Fruit fly (Drosophila melanogaster) whole organism, embryonic: ENCODE measurements around the gene CG14196.

Source experiments
- Abd-B ChIP-seq: fragments of 200-800 bp; sonication (Bioruptor generic); optimal IDR thresholded peaks from 2 replicates; lab custom pipeline; 2018; ENCODE audit warnings: missing biosample characterization, mild to moderate bottlenecking, missing genetic modification characterization, moderate library complexity
- CG10209 ChIP-seq: fragments of 200-800 bp; sonication (Bioruptor generic); optimal IDR thresholded peaks from 3 replicates; lab custom pipeline; 2017; ENCODE audit warnings: missing biosample characterization, mild to moderate bottlenecking, missing genetic modification characterization, missing genetic modification reagents
- CG10267 ChIP-seq: fragments of 200-800 bp; sonication (Bioruptor generic); optimal IDR thresholded peaks from 2 replicates; lab custom pipeline; 2018; ENCODE audit warnings: missing biosample characterization, mild to moderate bottlenecking, missing genetic modification characterization, moderate library complexity
- CG11504 ChIP-seq: fragments of 200-800 bp; sonication (Bioruptor generic); optimal IDR thresholded peaks from 3 replicates; lab custom pipeline; 2019; ENCODE audit warnings: missing biosample characterization, mild to moderate bottlenecking, missing genetic modification characterization, moderate library complexity
- CG12104 ChIP-seq: fragments of 200-800 bp; sonication (Bioruptor generic); optimal IDR thresholded peaks from 3 replicates; lab custom pipeline; 2016; ENCODE audit warnings: missing biosample characterization, missing genetic modification characterization
- CG12659 ChIP-seq: fragments of 200-800 bp; sonication (Bioruptor generic); optimal IDR thresholded peaks from 3 replicates; lab custom pipeline; 2017; ENCODE audit warnings: mild to moderate bottlenecking, missing biosample characterization, missing genetic modification reagents, missing genetic modification characterization
- CG13287 ChIP-seq: fragments of 200-800 bp; sonication (Bioruptor generic); IDR thresholded peaks from 2 replicates; pipeline ENCODE4 v1.3.6; 2022; ENCODE audit warnings: missing biosample characterization, missing genetic modification characterization; ENCODE audit not compliant: partially characterized antibody
- CG13296 ChIP-seq: fragments of 200-800 bp; sonication (Bioruptor generic); optimal IDR thresholded peaks from 3 replicates; lab custom pipeline; 2018; ENCODE audit warnings: missing biosample characterization, mild to moderate bottlenecking, missing genetic modification characterization
- CG13424 ChIP-seq: fragments of 200-800 bp; sonication (Bioruptor generic); optimal IDR thresholded peaks from 2 replicates; lab custom pipeline; 2019; ENCODE audit warnings: missing biosample characterization, mild to moderate bottlenecking, missing genetic modification characterization, moderate library complexity
- CG14710 ChIP-seq: fragments of 200-800 bp; sonication (Bioruptor generic); optimal IDR thresholded peaks from 3 replicates; lab custom pipeline; 2019; ENCODE audit warnings: missing biosample characterization, mild to moderate bottlenecking, missing genetic modification characterization, moderate library complexity
- CG15696 ChIP-seq: fragments of 200-800 bp; sonication (Bioruptor generic); optimal IDR thresholded peaks from 2 replicates; lab custom pipeline; 2019; ENCODE audit warnings: missing biosample characterization, mild to moderate bottlenecking, missing genetic modification characterization, moderate library complexity
- CG1603 ChIP-seq: fragments of 200-800 bp; sonication (Bioruptor generic); optimal IDR thresholded peaks from 2 replicates; lab custom pipeline; 2019; ENCODE audit warnings: missing biosample characterization, mild to moderate bottlenecking, missing genetic modification characterization, moderate library complexity
- CG18262 ChIP-seq: fragments of 200-800 bp; optimal IDR thresholded peaks from 3 replicates; lab custom pipeline; 2019; ENCODE audit warnings: missing biosample characterization, mild to moderate bottlenecking, missing genetic modification characterization, moderate library complexity
- CG2678 ChIP-seq: fragments of 200-800 bp; sonication (Bioruptor generic); optimal IDR thresholded peaks from 3 replicates; lab custom pipeline; 2019; ENCODE audit warnings: missing biosample characterization, mild to moderate bottlenecking, missing genetic modification characterization, moderate library complexity
- CG3281 ChIP-seq: fragments of 200-800 bp; sonication (Bioruptor generic); optimal IDR thresholded peaks from 3 replicates; lab custom pipeline; 2017; ENCODE audit warnings: missing biosample characterization, mild to moderate bottlenecking, missing genetic modification characterization
- CG34422 ChIP-seq: fragments of 200-800 bp; sonication (Bioruptor generic); IDR thresholded peaks from 3 replicates; pipeline ENCODE4 v1.3.6; 2022; ENCODE audit warnings: missing biosample characterization, missing genetic modification characterization
- CG9609 ChIP-seq: fragments of 200-800 bp; sonication (Bioruptor generic); optimal IDR thresholded peaks from 3 replicates; lab custom pipeline; 2016; ENCODE audit warnings: missing biosample characterization, missing genetic modification characterization
- CG9727 ChIP-seq: fragments of 200-800 bp; sonication (Bioruptor generic); optimal IDR thresholded peaks from 3 replicates; lab custom pipeline; 2017; ENCODE audit warnings: missing biosample characterization, mild to moderate bottlenecking, missing genetic modification characterization
- CG9797 ChIP-seq: fragments of 200-800 bp; sonication (Bioruptor generic); optimal IDR thresholded peaks from 3 replicates; lab custom pipeline; 2018; ENCODE audit warnings: missing biosample characterization, mild to moderate bottlenecking, missing genetic modification characterization
- CG9932 ChIP-seq: fragments of 200-800 bp; sonication (Bioruptor generic); IDR thresholded peaks from 2 replicates; pipeline ENCODE4 v1.3.6; 2022; ENCODE audit warnings: missing biosample characterization, missing genetic modification characterization
- Fer1 ChIP-seq: fragments of 200-800 bp; sonication (Bioruptor generic); optimal IDR thresholded peaks from 2 replicates; lab custom pipeline; 2017; ENCODE audit warnings: missing biosample characterization, mild to moderate bottlenecking, missing genetic modification characterization
- GATAe ChIP-seq: fragments of 200-800 bp; sonication (Bioruptor generic); conservative IDR thresholded peaks from 2 replicates; pipeline ENCODE4 v1.3.6; 2022; ENCODE audit warnings: missing biosample characterization, missing genetic modification characterization
- Hand ChIP-seq: fragments of 200-800 bp; sonication (Bioruptor generic); optimal IDR thresholded peaks from 2 replicates; lab custom pipeline; 2017; ENCODE audit warnings: mild to moderate bottlenecking, missing biosample characterization, missing genetic modification reagents, missing genetic modification characterization
- HmgZ ChIP-seq: fragments of 200-800 bp; sonication (Bioruptor generic); optimal IDR thresholded peaks from 2 replicates; lab custom pipeline; 2018; ENCODE audit warnings: missing biosample characterization, mild to moderate bottlenecking, missing genetic modification characterization
- Hsf ChIP-seq: fragments of 200-800 bp; sonication (Bioruptor generic); optimal IDR thresholded peaks from 3 replicates; lab custom pipeline; 2016; ENCODE audit warnings: missing biosample characterization, missing genetic modification characterization
- Lhr ChIP-seq: fragments of 200-800 bp; sonication (Bioruptor generic); optimal IDR thresholded peaks from 3 replicates; lab custom pipeline; 2017; ENCODE audit warnings: mild to moderate bottlenecking, missing biosample characterization, missing genetic modification reagents, missing genetic modification characterization
- MESR4 ChIP-seq: fragments of 200-800 bp; sonication (Bioruptor generic); optimal IDR thresholded peaks from 2 replicates; lab custom pipeline; 2018; ENCODE audit warnings: missing biosample characterization, mild to moderate bottlenecking, missing genetic modification characterization, moderate library complexity
- Max ChIP-seq: fragments of 200-800 bp; sonication (Bioruptor generic); optimal IDR thresholded peaks from 2 replicates; lab custom pipeline; 2016; ENCODE audit warnings: missing biosample characterization, mild to moderate bottlenecking, missing genetic modification characterization
- Pdp1 ChIP-seq, 2 experiments: fragments of 200-800 bp; sonication (Bioruptor generic); optimal IDR thresholded peaks; 3 replicates each; lab custom pipeline; 2016; ENCODE audit warnings: missing biosample characterization in 2 of 2, missing genetic modification characterization in 2 of 2, mild to moderate bottlenecking in 1 of 2, moderate library complexity in 1 of 2
- Rfx ChIP-seq: fragments of 200-800 bp; sonication (Bioruptor generic); IDR thresholded peaks from 2 replicates; pipeline ENCODE4 v1.3.6; 2022; ENCODE audit warnings: missing biosample characterization, missing genetic modification characterization
- Side ChIP-seq: fragments of 200-800 bp; sonication (Bioruptor generic); optimal IDR thresholded peaks from 2 replicates; lab custom pipeline; 2016; ENCODE audit warnings: missing biosample characterization, missing genetic modification characterization
- Sox100B ChIP-seq: fragments of 200-800 bp; sonication (Bioruptor generic); optimal IDR thresholded peaks from 3 replicates; lab custom pipeline; 2018; ENCODE audit warnings: missing biosample characterization, mild to moderate bottlenecking, missing genetic modification characterization
- ap ChIP-seq: fragments of 200-800 bp; sonication (Bioruptor generic); IDR thresholded peaks from 2 replicates; pipeline ENCODE4 v1.3.6; 2022; ENCODE audit warnings: missing biosample characterization, missing genetic modification characterization
- bab2 ChIP-seq: fragments of 200-800 bp; sonication (Bioruptor generic); optimal IDR thresholded peaks from 2 replicates; lab custom pipeline; 2016; ENCODE audit warnings: missing biosample characterization, missing genetic modification characterization
- dm ChIP-seq: fragments of 200-800 bp; sonication (Bioruptor generic); optimal IDR thresholded peaks from 3 replicates; lab custom pipeline; 2016; ENCODE audit warnings: missing biosample characterization, missing genetic modification characterization
- dmrt11E ChIP-seq: fragments of 200-800 bp; sonication (Bioruptor generic); optimal IDR thresholded peaks from 3 replicates; lab custom pipeline; 2018; ENCODE audit warnings: missing biosample characterization, mild to moderate bottlenecking, missing genetic modification characterization, moderate library complexity
- fd96Cb ChIP-seq: fragments of 200-800 bp; sonication (Bioruptor generic); optimal IDR thresholded peaks from 2 replicates; lab custom pipeline; 2018; ENCODE audit warnings: missing biosample characterization, mild to moderate bottlenecking, missing genetic modification characterization, moderate library complexity
- gfzf ChIP-seq: fragments of 200-800 bp; sonication (Bioruptor generic); optimal IDR thresholded peaks from 2 replicates; lab custom pipeline; 2016; ENCODE audit warnings: missing biosample characterization, mild to moderate bottlenecking, missing genetic modification characterization, moderate library complexity
- gsb-n ChIP-seq: fragments of 200-800 bp; sonication (Bioruptor generic); optimal IDR thresholded peaks from 3 replicates; lab custom pipeline; 2018; ENCODE audit warnings: missing biosample characterization, mild to moderate bottlenecking, missing genetic modification characterization
- lilli ChIP-seq: fragments of 200-800 bp; sonication (Bioruptor generic); optimal IDR thresholded peaks from 3 replicates; lab custom pipeline; 2016; ENCODE audit warnings: missing biosample characterization, missing genetic modification characterization
- lmd ChIP-seq: fragments of 200-800 bp; sonication (Bioruptor generic); IDR thresholded peaks from 2 replicates; pipeline ENCODE4 v1.3.6; 2022; ENCODE audit warnings: missing biosample characterization, missing genetic modification characterization
- nmo ChIP-seq: fragments of 200-800 bp; sonication (Bioruptor generic); optimal IDR thresholded peaks from 2 replicates; lab custom pipeline; 2018; ENCODE audit warnings: missing biosample characterization, mild to moderate bottlenecking, missing genetic modification characterization, moderate library complexity
- phol ChIP-seq: fragments of 200-800 bp; sonication (Bioruptor generic); optimal IDR thresholded peaks from 3 replicates; lab custom pipeline; 2018; ENCODE audit warnings: missing biosample characterization, mild to moderate bottlenecking, missing genetic modification characterization, moderate library complexity
- row ChIP-seq: fragments of 200-800 bp; sonication (Bioruptor generic); IDR thresholded peaks from 3 replicates; pipeline ENCODE4 v1.3.6; 2022; ENCODE audit warnings: missing biosample characterization, missing genetic modification characterization
- scrt ChIP-seq: fragments of 200-800 bp; sonication (Bioruptor generic); optimal IDR thresholded peaks from 2 replicates; lab custom pipeline; 2018; ENCODE audit warnings: missing biosample characterization, mild to moderate bottlenecking, missing genetic modification characterization, moderate library complexity
- sens ChIP-seq: fragments of 200-800 bp; sonication (Bioruptor generic); peaks from one replicate; lab custom pipeline; 2016; ENCODE audit warnings: missing biosample characterization, missing genetic modification characterization
- tap ChIP-seq: fragments of 200-800 bp; optimal IDR thresholded peaks from 3 replicates; lab custom pipeline; 2019; ENCODE audit warnings: missing biosample characterization, mild to moderate bottlenecking, missing genetic modification characterization, moderate library complexity
- ttk ChIP-seq: fragments of 200-800 bp; sonication (Bioruptor generic); IDR thresholded peaks from 2 replicates; pipeline ENCODE4 v2.1.2; 2022; ENCODE audit warnings: missing biosample characterization, missing genetic modification characterization
- zen ChIP-seq: fragments of 200-800 bp; sonication (Bioruptor generic); optimal IDR thresholded peaks from 3 replicates; lab custom pipeline; 2018; ENCODE audit warnings: missing biosample characterization, mild to moderate bottlenecking, missing genetic modification characterization, moderate library complexity

Gene CG14196

DNA sequence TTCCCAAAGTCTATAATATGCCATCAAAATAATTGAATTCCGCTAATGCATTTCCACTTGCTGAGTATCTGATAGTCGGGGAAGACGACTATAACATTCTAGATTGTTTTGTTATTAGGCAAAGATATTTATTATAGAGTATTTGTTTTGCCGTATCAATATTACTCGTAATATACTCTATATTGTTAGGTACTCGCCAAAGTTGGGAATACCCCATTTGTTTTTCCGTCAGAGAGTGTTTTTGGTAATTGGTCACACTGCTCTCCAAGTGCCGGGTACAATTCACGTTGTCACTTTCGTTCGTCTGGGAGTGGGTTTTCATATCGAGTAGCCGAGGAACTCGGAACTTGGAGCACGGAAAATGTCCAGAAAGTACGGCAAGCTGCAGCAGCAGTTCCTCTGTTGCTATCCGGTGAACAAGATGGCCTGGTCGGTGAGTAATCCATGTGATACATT is 1.8 kb upstream of the CG14196 start, which contains the start of gene CG7889 (continued):
- TF ChIP-seq CG18262 (tag; lab: Kevin White, UChicago): peak; percentile 53
- TF ChIP-seq zen: peak; percentile 13
- peak; percentile 12 for TF ChIP-seq HmgZ (tag; lab: Kevin White, UChicago)
- peak; percentile 11 for TF ChIP-seq fd96Cb
- peak; percentile 64 for TF ChIP-seq gfzf (GFP tag; lab: Kevin White, UChicago)
- peak; percentile 11; the same call in 1 of the 2 replicates for TF ChIP-seq CG13287 (GFP tag; lab: Robert Waterston, UW)
- TF ChIP-seq sens: peak; percentile 86
- TF ChIP-seq dm: peak; percentile 10
- TF ChIP-seq CG1603 (tag; lab: Kevin White, UChicago): peak; percentile 64
- TF ChIP-seq CG12104: peak; percentile 4
- TF ChIP-seq Pdp1 (GFP tag; optimal IDR thresholded peaks at IDR 0.05; lab: Kevin White, UChicago): peak in 1 of 2 experiments; percentile 41
- peak; percentile 61 for TF ChIP-seq CG2678 (tag; lab: Kevin White, UChicago)
- peak; percentile 15 for TF ChIP-seq Side (GFP tag; lab: Kevin White, UChicago)
- TF ChIP-seq CG14710 (tag; lab: Kevin White, UChicago): peak; percentile 52
- peak; percentile 81 for TF ChIP-seq row (GFP tag; lab: Robert Waterston, UW)
- TF ChIP-seq lmd (GFP tag; lab: Robert Waterston, UW): peak; percentile 17; the same call in 1 of the 2 replicates
- TF ChIP-seq Rfx (GFP tag; lab: Robert Waterston, UW): peak; percentile 42; the same call in 1 of the 2 replicates
- peak; percentile 39 for TF ChIP-seq Max (GFP tag; lab: Kevin White, UChicago)
- peak; percentile 53 for TF ChIP-seq lilli (GFP tag; lab: Kevin White, UChicago)
- peak; percentile 20 for TF ChIP-seq bab2 (GFP tag; lab: Kevin White, UChicago)
- TF ChIP-seq CG13296 (GFP tag; lab: Kevin White, UChicago): peak; percentile 24
- peak; percentile 52 for TF ChIP-seq CG9797 (GFP tag; lab: Kevin White, UChicago)
- no peak for TF ChIP-seq gsb-n (tag; lab: Kevin White, UChicago)
- TF ChIP-seq CG34422: peak; percentile 31; the same call in 1 of the 3 replicates
- no peak for TF ChIP-seq ttk (GFP tag; lab: Robert Waterston, UW)
- peak; percentile 50 for TF ChIP-seq CG11504 (tag; lab: Kevin White, UChicago)
- TF ChIP-seq CG12659 (GFP tag; lab: Kevin White, UChicago): peak; percentile 2
- peak; percentile 26 for TF ChIP-seq CG3281 (GFP tag; lab: Kevin White, UChicago)
- peak; percentile 34 for TF ChIP-seq CG10267 (tag; lab: Kevin White, UChicago)
- TF ChIP-seq ap: 0 out of 2 replicates have a peak, but pooled peaks have one; percentile 14
- no peak for TF ChIP-seq Hand (GFP tag; lab: Kevin White, UChicago)
- peak; percentile 6 for TF ChIP-seq CG15696 (tag; lab: Kevin White, UChicago)
- peak; percentile 34 for TF ChIP-seq Sox100B (GFP tag; lab: Kevin White, UChicago)
- peak; percentile 61 for TF ChIP-seq MESR4 (GFP tag; lab: Kevin White, UChicago)
- TF ChIP-seq CG13424 (tag; lab: Kevin White, UChicago): peak; percentile 54
- TF ChIP-seq dmrt11E (tag; lab: Kevin White, UChicago): no peak
- TF ChIP-seq Hsf (GFP tag; lab: Kevin White, UChicago): peak; percentile 6
- peak; percentile 25 for TF ChIP-seq Fer1 (GFP tag; lab: Kevin White, UChicago)
- peak; percentile 28; the same call in 1 of the 2 replicates for TF ChIP-seq CG9932 (GFP tag; lab: Robert Waterston, UW)
- peak; percentile 2 for TF ChIP-seq Abd-B (GFP tag; lab: Kevin White, UChicago)
- no peak for TF ChIP-seq Lhr (GFP tag; lab: Kevin White, UChicago)
- TF ChIP-seq GATAe (GFP tag; lab: Robert Waterston, UW): no peak
- peak; percentile 40 for TF ChIP-seq phol
- TF ChIP-seq CG9727: peak; percentile 22
- TF ChIP-seq CG9609: peak; percentile 8
- TF ChIP-seq tap (tag; lab: Kevin White, UChicago): peak; percentile 9
- TF ChIP-seq nmo (GFP tag; lab: Kevin White, UChicago): peak; percentile 45
- TF ChIP-seq CG10209 (GFP tag; lab: Kevin White, UChicago): peak; percentile 23
- peak; percentile 43 for TF ChIP-seq scrt
